Fruit fly (Drosophila melanogaster) whole organism, embryonic: Measurements from ENCODE around the gene fred.

Experiments
- Ada2b ChIP-seq: fragments of 200-800 bp; sonication (Bioruptor generic); IDR thresholded peaks from 2 replicates; pipeline ENCODE4 v1.3.6; 2022; ENCODE audit warnings: missing biosample characterization, missing genetic modification characterization
- Awh ChIP-seq: fragments of 200-800 bp; sonication (Bioruptor generic); IDR thresholded peaks from 2 replicates; pipeline ENCODE4, ENCODE4 v1.3.6; 2022; ENCODE audit warnings: missing biosample characterization, missing genetic modification characterization
- BEAF-32 ChIP-seq: fragments of 200-800 bp; sonication (Bioruptor generic); optimal IDR thresholded peaks from 3 replicates; lab custom pipeline; 2017; ENCODE audit warnings: missing biosample characterization, missing genetic modification characterization, mild to moderate bottlenecking, moderate library complexity, missing genetic modification reagents
- CG10274 ChIP-seq: fragments of 200-800 bp; sonication (Bioruptor generic); optimal IDR thresholded peaks from 3 replicates; lab custom pipeline; 2017; ENCODE audit warnings: missing biosample characterization, mild to moderate bottlenecking, missing genetic modification characterization
- CG10565 ChIP-seq: fragments of 200-800 bp; sonication (Bioruptor generic); optimal IDR thresholded peaks from 3 replicates; lab custom pipeline; 2016; ENCODE audit warnings: missing biosample characterization, mild to moderate bottlenecking, missing genetic modification characterization
- CG10654 ChIP-seq: fragments of 200-800 bp; sonication (Bioruptor generic); optimal IDR thresholded peaks from 2 replicates; lab custom pipeline; 2016; ENCODE audit warnings: missing biosample characterization, missing genetic modification characterization
- CG13894 ChIP-seq: fragments of 200-800 bp; sonication (Bioruptor generic); optimal IDR thresholded peaks from 3 replicates; lab custom pipeline; 2018; ENCODE audit warnings: missing biosample characterization, mild to moderate bottlenecking, missing genetic modification characterization, moderate library complexity
- CG14710 ChIP-seq: fragments of 200-800 bp; sonication (Bioruptor generic); optimal IDR thresholded peaks from 3 replicates; lab custom pipeline; 2019; ENCODE audit warnings: missing biosample characterization, mild to moderate bottlenecking, missing genetic modification characterization, moderate library complexity
- CG1529 ChIP-seq: fragments of 200-800 bp; sonication (Bioruptor generic); optimal IDR thresholded peaks from 3 replicates; lab custom pipeline; 2018; ENCODE audit warnings: missing biosample characterization, missing genetic modification characterization
- CG30020 ChIP-seq: fragments of 200-800 bp; optimal IDR thresholded peaks from 2 replicates; lab custom pipeline; 2019; ENCODE audit warnings: missing biosample characterization, mild to moderate bottlenecking, missing genetic modification characterization, moderate library complexity
- CG3847 ChIP-seq: fragments of 200-800 bp; sonication (Bioruptor generic); IDR thresholded peaks from 2 replicates; pipeline ENCODE4 v1.3.6; 2022; ENCODE audit warnings: missing biosample characterization, missing genetic modification characterization
- CG4328 ChIP-seq: fragments of 200-800 bp; sonication (Bioruptor generic); optimal IDR thresholded peaks from 3 replicates; lab custom pipeline; 2017; ENCODE audit warnings: missing biosample characterization, missing genetic modification reagents, missing genetic modification characterization
- CG7556 ChIP-seq: fragments of 200-800 bp; sonication (Bioruptor generic); optimal IDR thresholded peaks from 2 replicates; lab custom pipeline; 2017; ENCODE audit warnings: missing biosample characterization, mild to moderate bottlenecking, missing genetic modification characterization
- CG7987 ChIP-seq: fragments of 200-800 bp; sonication (Bioruptor generic); optimal IDR thresholded peaks from 2 replicates; lab custom pipeline; 2018; ENCODE audit warnings: missing biosample characterization, mild to moderate bottlenecking, missing genetic modification characterization, moderate library complexity
- CG8281 ChIP-seq: fragments of 200-800 bp; sonication (Bioruptor generic); optimal IDR thresholded peaks from 2 replicates; lab custom pipeline; 2018; ENCODE audit warnings: missing biosample characterization, mild to moderate bottlenecking, missing genetic modification characterization, moderate library complexity
- Chrac-16 ChIP-seq: fragments of 200-800 bp; sonication (Bioruptor generic); optimal IDR thresholded peaks from 3 replicates; lab custom pipeline; 2016; ENCODE audit warnings: missing biosample characterization, missing genetic modification characterization
- Dbx ChIP-seq: fragments of 200-800 bp; sonication (Bioruptor generic); IDR thresholded peaks from 3 replicates; pipeline ENCODE4 v1.3.6; 2022; ENCODE audit warnings: missing biosample characterization, missing genetic modification characterization
- Dek ChIP-seq: fragments of 200-800 bp; sonication (Bioruptor generic); optimal IDR thresholded peaks from 3 replicates; lab custom pipeline; 2019; ENCODE audit warnings: missing biosample characterization, mild to moderate bottlenecking, missing genetic modification characterization, moderate library complexity
- Fer3 ChIP-seq: fragments of 200-800 bp; sonication (Bioruptor generic); optimal IDR thresholded peaks from 2 replicates; lab custom pipeline; 2018; ENCODE audit warnings: missing biosample characterization, mild to moderate bottlenecking, missing genetic modification characterization, moderate library complexity
- HmgZ ChIP-seq: fragments of 200-800 bp; sonication (Bioruptor generic); optimal IDR thresholded peaks from 2 replicates; lab custom pipeline; 2018; ENCODE audit warnings: missing biosample characterization, mild to moderate bottlenecking, missing genetic modification characterization
- MTF-1 ChIP-seq: fragments of 200-800 bp; sonication (Bioruptor generic); optimal IDR thresholded peaks from 2 replicates; lab custom pipeline; 2018; ENCODE audit warnings: missing biosample characterization, mild to moderate bottlenecking, missing genetic modification characterization, borderline replicate concordance
- Mad ChIP-seq: fragments of 200-800 bp; sonication (Bioruptor generic); optimal IDR thresholded peaks from 2 replicates; lab custom pipeline; 2016; ENCODE audit warnings: missing biosample characterization, missing genetic modification characterization
- Med ChIP-seq: fragments of 200-800 bp; sonication (Bioruptor generic); peaks from one replicate; lab custom pipeline; 2016; ENCODE audit warnings: missing biosample characterization, missing genetic modification characterization, mild to moderate bottlenecking, inconsistent platforms, moderate library complexity
- Nf-YC ChIP-seq: fragments of 200-800 bp; optimal IDR thresholded peaks from 3 replicates; lab custom pipeline; 2019; ENCODE audit warnings: missing biosample characterization, mild to moderate bottlenecking, missing genetic modification characterization, moderate library complexity
- NfI ChIP-seq: fragments of 200-800 bp; sonication (Bioruptor generic); optimal IDR thresholded peaks from 3 replicates; lab custom pipeline; 2018; ENCODE audit warnings: missing biosample characterization, mild to moderate bottlenecking, missing genetic modification characterization, moderate library complexity
- PHDP ChIP-seq: fragments of 200-800 bp; sonication (Bioruptor generic); optimal IDR thresholded peaks from 3 replicates; lab custom pipeline; 2018; ENCODE audit warnings: missing biosample characterization, mild to moderate bottlenecking, missing genetic modification characterization, moderate library complexity
- Side ChIP-seq: fragments of 200-800 bp; sonication (Bioruptor generic); optimal IDR thresholded peaks from 2 replicates; lab custom pipeline; 2016; ENCODE audit warnings: missing biosample characterization, missing genetic modification characterization
- Usf ChIP-seq: fragments of 200-800 bp; sonication (Bioruptor generic); optimal IDR thresholded peaks from 2 replicates; lab custom pipeline; 2017; ENCODE audit warnings: missing genotype, missing biosample characterization, missing genetic modification characterization
- Xrp1 ChIP-seq: fragments of 200-800 bp; sonication (Bioruptor generic); IDR thresholded peaks from 2 replicates; pipeline ENCODE4 v1.3.6; 2022; ENCODE audit warnings: missing biosample characterization, missing genetic modification characterization
- ab ChIP-seq: fragments of 200-800 bp; sonication (Bioruptor generic); optimal IDR thresholded peaks from 2 replicates; lab custom pipeline; 2016; ENCODE audit warnings: missing biosample characterization, missing genetic modification characterization
- al ChIP-seq: fragments of 200-800 bp; sonication (Bioruptor generic); IDR thresholded peaks from 2 replicates; pipeline ENCODE4 v1.3.6; 2022; ENCODE audit warnings: missing biosample characterization, missing genetic modification characterization
- az2 ChIP-seq: fragments of 200-800 bp; sonication (Bioruptor generic); optimal IDR thresholded peaks from 3 replicates; lab custom pipeline; 2016; ENCODE audit warnings: missing biosample characterization, missing genetic modification characterization
- en ChIP-seq: fragments of 200-800 bp; sonication (Bioruptor generic); optimal IDR thresholded peaks from 2 replicates; lab custom pipeline; 2016; ENCODE audit warnings: missing biosample characterization, missing genetic modification characterization
- eyg ChIP-seq: fragments of 200-800 bp; sonication (Bioruptor generic); optimal IDR thresholded peaks from 3 replicates; lab custom pipeline; 2016; ENCODE audit warnings: missing biosample characterization, missing genetic modification characterization
- fru ChIP-seq: fragments of >200 bp; optimal IDR thresholded peaks from 2 replicates; lab custom pipeline; 2017
- fu2 ChIP-seq: fragments of 200-800 bp; sonication (Bioruptor generic); optimal IDR thresholded peaks from 2 replicates; lab custom pipeline; 2016; ENCODE audit warnings: missing biosample characterization, missing genetic modification characterization
- klu ChIP-seq: fragments of 200-800 bp; sonication (Bioruptor generic); IDR thresholded peaks from 2 replicates; pipeline ENCODE4 v1.3.6; 2022; ENCODE audit warnings: missing biosample characterization, missing genetic modification characterization
- luna ChIP-seq: fragments of 200-800 bp; sonication (Bioruptor generic); optimal IDR thresholded peaks from 2 replicates; lab custom pipeline; 2016; ENCODE audit warnings: missing biosample characterization, missing genetic modification characterization
- maf-S ChIP-seq: fragments of 200-800 bp; sonication (Bioruptor generic); optimal IDR thresholded peaks from 2 replicates; lab custom pipeline; 2016; ENCODE audit warnings: missing biosample characterization, missing genetic modification characterization
- mirr ChIP-seq: fragments of 200-800 bp; sonication (Bioruptor generic); optimal IDR thresholded peaks from 3 replicates; lab custom pipeline; 2018; ENCODE audit warnings: missing biosample characterization, mild to moderate bottlenecking, missing genetic modification characterization
- nerfin-2 ChIP-seq: fragments of 200-800 bp; sonication (Bioruptor generic); IDR thresholded peaks from 2 replicates; pipeline ENCODE4 v1.3.6; 2022; ENCODE audit warnings: missing biosample characterization, missing genetic modification characterization; ENCODE audit not compliant: partially characterized antibody
- otp ChIP-seq: fragments of 200-800 bp; sonication (Bioruptor generic); IDR thresholded peaks from 3 replicates; pipeline ENCODE4, ENCODE4 v1.3.6; 2022; ENCODE audit warnings: missing biosample characterization, missing genetic modification characterization
- pan ChIP-seq, 4 experiments: fragments of >200 bp in 3 of 4; fragments of 200-800 bp in 1 of 4; sonication (Bioruptor generic) in 1 of 4; optimal IDR thresholded peaks in 3 of 4; IDR thresholded peaks in 1 of 4; 2 replicates each; pipeline versions ENCODE4 v1.3.6 to Lab custom; 2017 to 2022; ENCODE audit warnings: missing biosample characterization in 2 of 4, missing genetic modification characterization in 2 of 4, mixed read lengths in 1 of 4
- prd ChIP-seq, 3 experiments: fragments of >200 bp in 2 of 3; fragments of 200-800 bp in 1 of 3; sonication (Bioruptor generic) in 1 of 3; optimal IDR thresholded peaks in 2 of 3; IDR thresholded peaks in 1 of 3; 2 replicates in 2 of 3; 3 replicates in 1 of 3; pipeline versions ENCODE4 v1.3.6 to Lab custom; 2017 to 2022; ENCODE audit warnings: missing biosample characterization in 1 of 3, missing genetic modification characterization in 1 of 3
- pros ChIP-seq: fragments of 200-800 bp; sonication (Bioruptor generic); optimal IDR thresholded peaks from 3 replicates; lab custom pipeline; 2019; ENCODE audit warnings: missing biosample characterization, mild to moderate bottlenecking, missing genetic modification characterization, moderate library complexity
- trem ChIP-seq: fragments of 200-800 bp; optimal IDR thresholded peaks from 3 replicates; lab custom pipeline; 2019; ENCODE audit warnings: missing biosample characterization, mild to moderate bottlenecking, missing genetic modification characterization, moderate library complexity
- vfl ChIP-seq: fragments of 200-800 bp; sonication (Bioruptor generic); optimal IDR thresholded peaks from 2 replicates; lab custom pipeline; 2016; ENCODE audit warnings: missing biosample characterization, missing genetic modification characterization
- zfh2 ChIP-seq: fragments of 200-800 bp; sonication (Bioruptor generic); optimal IDR thresholded peaks from 2 replicates; lab custom pipeline; 2016; ENCODE audit warnings: missing biosample characterization, missing genetic modification characterization

Gene fred

dm6 chr2L:3888754-3889603 lies 102.5 kb downstream of the fred start (continued):
- TF ChIP-seq fu2 (GFP tag; lab: Kevin White, UChicago) (no peak), CG7987 (GFP tag; lab: Kevin White, UChicago) (no peak), CG1529 (peak; percentile 43), Ada2b (GFP tag; lab: Robert Waterston, UW) (no peak), pan (optimal IDR thresholded peaks at IDR 0.05; lab: Kevin White, UChicago) (no peak), pan (GFP tag; optimal IDR thresholded peaks at IDR 0.05 in 1 of 2, IDR thresholded peaks at IDR 0.05 in 1 of 2) (peak in 1 of 2 experiments; percentile 42), az2 (peak; percentile 51), prd (optimal IDR thresholded peaks at IDR 0.05; lab: Kevin White, UChicago) (no peak), prd (GFP tag; IDR thresholded peaks at IDR 0.05; lab: Robert Waterston, UW) (peak; percentile 34; the same call in 1 of the 3 replicates), CG30020 (tag; lab: Kevin White, UChicago) (no peak), al (peak; percentile 28; the same call in 1 of the 2 replicates), CG8281 (tag; lab: Kevin White, UChicago) (peak; percentile 2), CG4328 (peak; percentile 33), PHDP (tag; lab: Kevin White, UChicago) (peak; percentile 60), ab (GFP tag; lab: Kevin White, UChicago) (no peak), eyg (GFP tag; lab: Kevin White, UChicago) (no peak), Chrac-16 (GFP tag; lab: Kevin White, UChicago) (peak; percentile 54), klu (GFP tag; lab: Robert Waterston, UW) (no peak; the same call in 1 of the 2 replicates), CG7556 (GFP tag; lab: Kevin White, UChicago) (peak; percentile 56), CG13894 (tag; lab: Kevin White, UChicago) (no peak), Fer3 (tag; lab: Kevin White, UChicago) (no peak), CG10274 (GFP tag; lab: Kevin White, UChicago) (peak; percentile 26), Nf-YC (peak; percentile 16), Xrp1 (GFP tag; lab: Robert Waterston, UW) (peak; percentile 65), MTF-1 (no peak), HmgZ (tag; lab: Kevin White, UChicago) (no peak), Dek (tag; lab: Kevin White, UChicago) (peak; percentile 22), NfI (GFP tag; lab: Kevin White, UChicago) (peak; percentile 48), CG10654 (GFP tag; lab: Kevin White, UChicago) (no peak), en (GFP tag; lab: Kevin White, UChicago) (no peak), CG3847 (GFP tag; lab: Robert Waterston, UW) (no peak), Usf (GFP tag; lab: Kevin White, UChicago) (peak; percentile 67), luna (no peak), mirr (no peak), nerfin-2 (GFP tag; lab: Robert Waterston, UW) (no peak), Side (GFP tag; lab: Kevin White, UChicago) (no peak), pros (peak; percentile 3), Awh (no peak), otp (no peak), Dbx (GFP tag; lab: Robert Waterston, UW) (0 out of 3 replicates have a peak, but pooled peaks have one; percentile 41), CG14710 (tag; lab: Kevin White, UChicago) (peak; percentile 41), BEAF-32 (GFP tag; lab: Kevin White, UChicago) (no peak), Med (peak; percentile 73), vfl (no peak), fru (lab: Kevin White, UChicago) (no peak), Mad (GFP tag; lab: Kevin White, UChicago) (no peak), maf-S (GFP tag; lab: Kevin White, UChicago) (no peak), trem (tag; lab: Kevin White, UChicago) (no peak), CG10565 (GFP tag; lab: Kevin White, UChicago) (no peak), zfh2 (GFP tag; lab: Kevin White, UChicago) (no peak)
